Fruit fly (Drosophila melanogaster) whole organism, embryonic: ENCODE measurements around the gene CG7332.

Source experiments
- CG10147 ChIP-seq: fragments of 200-800 bp; sonication (Bioruptor generic); optimal IDR thresholded peaks from 2 replicates; lab custom pipeline; 2019; ENCODE audit warnings: missing biosample characterization, mild to moderate bottlenecking, missing genetic modification characterization, moderate library complexity
- CG10543 ChIP-seq: fragments of 200-800 bp; sonication (Bioruptor generic); optimal IDR thresholded peaks from 3 replicates; lab custom pipeline; 2017; ENCODE audit warnings: missing biosample characterization, mild to moderate bottlenecking, missing genetic modification characterization, moderate library complexity
- CG10979 ChIP-seq: fragments of 200-800 bp; sonication (Bioruptor generic); optimal IDR thresholded peaks from 2 replicates; lab custom pipeline; 2018; ENCODE audit warnings: missing biosample characterization, mild to moderate bottlenecking, missing genetic modification characterization, moderate library complexity
- CG11085 ChIP-seq: fragments of 200-800 bp; sonication (Bioruptor generic); IDR thresholded peaks from 2 replicates; pipeline ENCODE4 v1.3.6; 2022; ENCODE audit warnings: missing biosample characterization, missing genetic modification characterization
- CG12659 ChIP-seq: fragments of 200-800 bp; sonication (Bioruptor generic); optimal IDR thresholded peaks from 3 replicates; lab custom pipeline; 2017; ENCODE audit warnings: mild to moderate bottlenecking, missing biosample characterization, missing genetic modification reagents, missing genetic modification characterization
- CG12769 ChIP-seq: fragments of 200-800 bp; sonication (Bioruptor generic); optimal IDR thresholded peaks from 2 replicates; lab custom pipeline; 2019; ENCODE audit warnings: missing biosample characterization, mild to moderate bottlenecking, missing genetic modification characterization, moderate library complexity
- CG13624 ChIP-seq: fragments of 200-800 bp; sonication (Bioruptor generic); optimal IDR thresholded peaks from 2 replicates; lab custom pipeline; 2016; ENCODE audit warnings: missing biosample characterization, missing genetic modification characterization
- CG1529 ChIP-seq: fragments of 200-800 bp; sonication (Bioruptor generic); optimal IDR thresholded peaks from 3 replicates; lab custom pipeline; 2018; ENCODE audit warnings: missing biosample characterization, missing genetic modification characterization
- CG1602 ChIP-seq: fragments of 200-800 bp; sonication (Bioruptor generic); optimal IDR thresholded peaks from 3 replicates; lab custom pipeline; 2016; ENCODE audit warnings: missing biosample characterization, missing genetic modification characterization
- CG1603 ChIP-seq: fragments of 200-800 bp; sonication (Bioruptor generic); optimal IDR thresholded peaks from 2 replicates; lab custom pipeline; 2019; ENCODE audit warnings: missing biosample characterization, mild to moderate bottlenecking, missing genetic modification characterization, moderate library complexity
- CG17186 ChIP-seq: fragments of 200-800 bp; sonication (Bioruptor generic); optimal IDR thresholded peaks from 3 replicates; lab custom pipeline; 2017; ENCODE audit warnings: missing biosample characterization, missing genetic modification reagents, missing genetic modification characterization
- CG17361 ChIP-seq: fragments of 200-800 bp; sonication (Bioruptor generic); IDR thresholded peaks from 3 replicates; pipeline ENCODE4 v1.3.6; 2022; ENCODE audit warnings: missing biosample characterization, missing genetic modification characterization
- CG18599 ChIP-seq: fragments of 200-800 bp; sonication (Bioruptor generic); optimal IDR thresholded peaks from 3 replicates; lab custom pipeline; 2017; ENCODE audit warnings: missing biosample characterization, missing genetic modification characterization, mild to moderate bottlenecking, moderate library complexity, missing genetic modification reagents
- CG3407 ChIP-seq: fragments of 200-800 bp; sonication (Bioruptor generic); optimal IDR thresholded peaks from 2 replicates; lab custom pipeline; 2018; ENCODE audit warnings: missing biosample characterization, mild to moderate bottlenecking, missing genetic modification characterization
- CG4617 ChIP-seq: fragments of 200-800 bp; sonication (Bioruptor generic); optimal IDR thresholded peaks from 3 replicates; lab custom pipeline; 2016; ENCODE audit warnings: missing biosample characterization, missing genetic modification characterization, borderline replicate concordance
- CG4820 ChIP-seq: fragments of 200-800 bp; sonication (Bioruptor generic); optimal IDR thresholded peaks from 3 replicates; lab custom pipeline; 2016; ENCODE audit warnings: missing biosample characterization, missing genetic modification characterization
- CG5953 ChIP-seq: fragments of 200-800 bp; sonication (Bioruptor generic); IDR thresholded peaks from 2 replicates; pipeline ENCODE4 v1.3.6; 2022; ENCODE audit warnings: missing biosample characterization, missing genetic modification characterization
- CG6175 ChIP-seq: fragments of 200-800 bp; sonication (Bioruptor generic); IDR thresholded peaks from 3 replicates; pipeline ENCODE4 v1.3.6; 2022; ENCODE audit warnings: missing biosample characterization, missing genetic modification characterization
- CG6765 ChIP-seq: fragments of 200-800 bp; sonication (Bioruptor generic); optimal IDR thresholded peaks from 3 replicates; lab custom pipeline; 2017; ENCODE audit warnings: missing biosample characterization, mild to moderate bottlenecking, missing genetic modification characterization
- CG7928 ChIP-seq: fragments of 200-800 bp; sonication (Bioruptor generic); optimal IDR thresholded peaks from 2 replicates; lab custom pipeline; 2017; ENCODE audit warnings: missing biosample characterization, mild to moderate bottlenecking, missing genetic modification characterization
- CG8765 ChIP-seq: fragments of 200-800 bp; sonication (Bioruptor generic); IDR thresholded peaks from 2 replicates; pipeline ENCODE4 v1.3.6; 2022; ENCODE audit warnings: missing biosample characterization, missing genetic modification characterization
- CG9215 ChIP-seq: fragments of 200-800 bp; sonication (Bioruptor generic); IDR thresholded peaks from 2 replicates; pipeline ENCODE4 v1.3.6; 2022; ENCODE audit warnings: missing biosample characterization, missing genetic modification characterization
- Dip2 ChIP-seq: fragments of 200-800 bp; sonication (Bioruptor generic); IDR thresholded peaks from 2 replicates; pipeline ENCODE4 v1.3.6; 2022; ENCODE audit warnings: missing biosample characterization, missing genetic modification characterization
- Dip3 ChIP-seq: fragments of 200-800 bp; sonication (Bioruptor generic); optimal IDR thresholded peaks from 3 replicates; lab custom pipeline; 2016; ENCODE audit warnings: missing biosample characterization, missing genetic modification characterization
- Dll ChIP-seq: fragments of 200-800 bp; sonication (Bioruptor generic); IDR thresholded peaks from 4 replicates; pipeline ENCODE4 v1.3.6; 2022; ENCODE audit warnings: missing biosample characterization, missing genetic modification characterization; ENCODE audit not compliant: partially characterized antibody
- Doc2 ChIP-seq: fragments of 200-800 bp; sonication (Bioruptor generic); IDR thresholded peaks from 2 replicates; pipeline ENCODE4 v1.3.6; 2022; ENCODE audit warnings: missing biosample characterization, missing genetic modification characterization
- E2f1 ChIP-seq: fragments of 200-800 bp; sonication (Bioruptor generic); IDR thresholded peaks from 2 replicates; pipeline ENCODE4 v1.3.6; 2022; ENCODE audit warnings: missing biosample characterization, missing genetic modification characterization
- H2.0 ChIP-seq: fragments of 200-800 bp; sonication (Bioruptor generic); IDR thresholded peaks from 2 replicates; pipeline ENCODE4 v1.3.6; 2022; ENCODE audit warnings: missing biosample characterization, missing genetic modification characterization
- Hr78 ChIP-seq, 2 experiments: fragments of 200-800 bp in 1 of 2; fragments of >200 bp in 1 of 2; sonication (Bioruptor generic) in 1 of 2; optimal IDR thresholded peaks; 2 replicates each; lab custom pipeline; 2017 to 2019; ENCODE audit warnings: missing biosample characterization in 2 of 2, missing genetic modification characterization in 2 of 2, mild to moderate bottlenecking in 1 of 2, moderate library complexity in 1 of 2
- Med ChIP-seq: fragments of 200-800 bp; sonication (Bioruptor generic); peaks from one replicate; lab custom pipeline; 2016; ENCODE audit warnings: missing biosample characterization, missing genetic modification characterization, mild to moderate bottlenecking, inconsistent platforms, moderate library complexity
- NfI ChIP-seq: fragments of 200-800 bp; sonication (Bioruptor generic); optimal IDR thresholded peaks from 3 replicates; lab custom pipeline; 2018; ENCODE audit warnings: missing biosample characterization, mild to moderate bottlenecking, missing genetic modification characterization, moderate library complexity
- Ravus ChIP-seq: fragments of 200-800 bp; sonication (Bioruptor generic); IDR thresholded peaks from 2 replicates; pipeline ENCODE4 v1.3.6; 2022; ENCODE audit warnings: missing biosample characterization, missing genetic modification characterization
- Sry-β ChIP-seq: fragments of 200-800 bp; sonication (Bioruptor generic); optimal IDR thresholded peaks from 2 replicates; lab custom pipeline; 2018; ENCODE audit warnings: missing biosample characterization, mild to moderate bottlenecking, missing genetic modification characterization, moderate library complexity
- Usf ChIP-seq: fragments of 200-800 bp; sonication (Bioruptor generic); optimal IDR thresholded peaks from 2 replicates; lab custom pipeline; 2017; ENCODE audit warnings: missing genotype, missing biosample characterization, missing genetic modification characterization
- Xrp1 ChIP-seq: fragments of 200-800 bp; sonication (Bioruptor generic); IDR thresholded peaks from 2 replicates; pipeline ENCODE4 v1.3.6; 2022; ENCODE audit warnings: missing biosample characterization, missing genetic modification characterization
- YL-1 ChIP-seq: fragments of 200-800 bp; sonication (Bioruptor generic); optimal IDR thresholded peaks from 3 replicates; lab custom pipeline; 2017; ENCODE audit warnings: missing biosample characterization, mild to moderate bottlenecking, missing genetic modification characterization
- bab2 ChIP-seq: fragments of 200-800 bp; sonication (Bioruptor generic); optimal IDR thresholded peaks from 2 replicates; lab custom pipeline; 2016; ENCODE audit warnings: missing biosample characterization, missing genetic modification characterization
- fd102C ChIP-seq: fragments of 200-800 bp; sonication (Bioruptor generic); optimal IDR thresholded peaks from 2 replicates; lab custom pipeline; 2018; ENCODE audit warnings: missing biosample characterization, mild to moderate bottlenecking, missing genetic modification characterization, moderate library complexity
- lola ChIP-seq, 3 experiments: fragments of >200 bp in 2 of 3; fragments of 200-800 bp in 1 of 3; sonication (Bioruptor generic) in 1 of 3; optimal IDR thresholded peaks; 2 replicates each; lab custom pipeline; 2017 to 2019; ENCODE audit warnings: missing biosample characterization in 3 of 3, missing genetic modification characterization in 3 of 3, mild to moderate bottlenecking in 1 of 3, moderate library complexity in 1 of 3
- nom ChIP-seq: fragments of 200-800 bp; sonication (Bioruptor generic); optimal IDR thresholded peaks from 2 replicates; lab custom pipeline; 2017; ENCODE audit warnings: missing biosample characterization, missing genetic modification characterization, mild to moderate bottlenecking, moderate library complexity, missing genetic modification reagents
- sens ChIP-seq: fragments of 200-800 bp; sonication (Bioruptor generic); peaks from one replicate; lab custom pipeline; 2016; ENCODE audit warnings: missing biosample characterization, missing genetic modification characterization
- slp2 ChIP-seq: fragments of 200-800 bp; sonication (Bioruptor generic); optimal IDR thresholded peaks from 2 replicates; lab custom pipeline; 2016; ENCODE audit warnings: missing biosample characterization, missing genetic modification characterization
- sna ChIP-seq: fragments of 200-800 bp; sonication (Bioruptor generic); IDR thresholded peaks from 2 replicates; pipeline ENCODE4 v1.3.6; 2022; ENCODE audit warnings: missing biosample characterization, missing genetic modification characterization; ENCODE audit not compliant: partially characterized antibody
- so ChIP-seq: fragments of 200-800 bp; sonication (Bioruptor generic); IDR thresholded peaks from 3 replicates; pipeline ENCODE4 v1.3.6; 2022; ENCODE audit warnings: missing biosample characterization, missing genetic modification characterization
- sqz ChIP-seq: fragments of 200-800 bp; sonication (Bioruptor generic); optimal IDR thresholded peaks from 3 replicates; lab custom pipeline; 2018; ENCODE audit warnings: missing biosample characterization, mild to moderate bottlenecking, missing genetic modification characterization
- sr ChIP-seq: fragments of 200-800 bp; sonication (Bioruptor generic); IDR thresholded peaks from 3 replicates; pipeline ENCODE4 v1.3.6; 2022; ENCODE audit warnings: missing biosample characterization, missing genetic modification characterization
- ssp ChIP-seq: fragments of 200-800 bp; sonication (Bioruptor generic); IDR thresholded peaks from 2 replicates; pipeline ENCODE4 v1.3.6; 2022; ENCODE audit warnings: missing biosample characterization, missing genetic modification characterization
- stc ChIP-seq: fragments of 200-800 bp; sonication (Bioruptor generic); IDR thresholded peaks from 2 replicates; pipeline ENCODE4 v1.3.6; 2022; ENCODE audit warnings: missing biosample characterization, missing genetic modification characterization
- toy ChIP-seq: fragments of 200-800 bp; sonication (Bioruptor generic); IDR thresholded peaks from 2 replicates; pipeline ENCODE4 v1.3.6; 2022; ENCODE audit warnings: missing biosample characterization, missing genetic modification characterization
- ttk ChIP-seq: fragments of 200-800 bp; sonication (Bioruptor generic); IDR thresholded peaks from 2 replicates; pipeline ENCODE4 v2.1.2; 2022; ENCODE audit warnings: missing biosample characterization, missing genetic modification characterization

The CG7332 gene

dm6 chrX:18920642-18921355, 36.5 kb downstream of the CG7332 start:
- TF ChIP-seq CG1529 (GFP tag; lab: Kevin White, UChicago) (no peak), CG12769 (tag; lab: Kevin White, UChicago) (no peak), Sry-β (GFP tag; lab: Kevin White, UChicago) (no peak), Dll (GFP tag; lab: Robert Waterston, UW) (no peak), sens (GFP tag; lab: Kevin White, UChicago) (peak; percentile 89), Hr78 (GFP tag; optimal IDR thresholded peaks at IDR 0.05; lab: Kevin White, UChicago) (no peak), CG7928 (GFP tag; lab: Kevin White, UChicago) (no peak), CG10979 (peak; percentile 68), CG8765 (GFP tag; lab: Robert Waterston, UW) (no peak), NfI (GFP tag; lab: Kevin White, UChicago) (no peak), ttk (GFP tag; lab: Robert Waterston, UW) (no peak), CG1603 (tag; lab: Kevin White, UChicago) (peak; percentile 67), sr (GFP tag; lab: Robert Waterston, UW) (peak; percentile 68), bab2 (GFP tag; lab: Kevin White, UChicago) (no peak), CG3407 (GFP tag; lab: Kevin White, UChicago) (peak; percentile 13), Doc2 (GFP tag; lab: Robert Waterston, UW) (no peak), lola (GFP tag; optimal IDR thresholded peaks at IDR 0.05; lab: Kevin White, UChicago) (peak in 1 of 3 experiments; percentile 64), CG17361 (GFP tag; lab: Robert Waterston, UW) (peak; percentile 44; the same call in 1 of the 3 replicates), CG13624 (no peak), toy (GFP tag; lab: Robert Waterston, UW) (no peak), nom (GFP tag; lab: Kevin White, UChicago) (no peak), E2f1 (GFP tag; lab: Robert Waterston, UW) (peak; percentile 55), CG12659 (GFP tag; lab: Kevin White, UChicago) (peak; percentile 25), slp2 (GFP tag; lab: Kevin White, UChicago) (peak; percentile 13), CG11085 (GFP tag; lab: Robert Waterston, UW) (no peak), so (GFP tag; lab: Robert Waterston, UW) (no peak), CG6175 (no peak), CG4820 (GFP tag; lab: Kevin White, UChicago) (peak; percentile 43), CG18599 (no peak), YL-1 (no peak), CG4617 (GFP tag; lab: Kevin White, UChicago) (no peak), sqz (GFP tag; lab: Kevin White, UChicago) (no peak), ssp (peak; percentile 28; the same call in 1 of the 2 replicates), CG6765 (GFP tag; lab: Kevin White, UChicago) (no peak), CG1602 (peak; percentile 7), Xrp1 (peak; percentile 53), Ravus (GFP tag; lab: Robert Waterston, UW) (no peak), fd102C (GFP tag; lab: Kevin White, UChicago) (no peak), Dip2 (GFP tag; lab: Robert Waterston, UW) (no peak), Dip3 (GFP tag; lab: Kevin White, UChicago) (no peak), CG10543 (no peak), sna (GFP tag; lab: Robert Waterston, UW) (no peak), CG17186 (GFP tag; lab: Kevin White, UChicago) (no peak), Med (GFP tag; lab: Kevin White, UChicago) (peak; percentile 86), H2.0 (GFP tag; lab: Robert Waterston, UW) (no peak; the same call in 1 of the 2 replicates), CG9215 (GFP tag; lab: Robert Waterston, UW) (no peak), stc (peak; percentile 42; the same call in 1 of the 2 replicates), Usf (GFP tag; lab: Kevin White, UChicago) (no peak), CG10147 (no peak), CG5953 (GFP tag; lab: Robert Waterston, UW) (0 out of 2 replicates have a peak, but pooled peaks have one; percentile 12)
